Fruit fly (Drosophila melanogaster) whole organism, adult: ENCODE results near the gene Mst57Da.

ENCODE experiments used
- CG11617 ChIP-seq: fragments of 200-800 bp; sonication (Bioruptor generic); optimal IDR thresholded peaks from 2 replicates; lab custom pipeline; 2017; ENCODE audit warnings: mild to moderate bottlenecking, missing biosample characterization, missing genetic modification reagents, missing genetic modification characterization
- CG12768 ChIP-seq: fragments of 200-800 bp; sonication (Bioruptor generic); optimal IDR thresholded peaks from 2 replicates; lab custom pipeline; 2017; ENCODE audit warnings: missing biosample characterization, missing genetic modification characterization, mild to moderate bottlenecking, moderate library complexity, missing genetic modification reagents
- CG14711 ChIP-seq: fragments of 200-800 bp; sonication (Bioruptor generic); optimal IDR thresholded peaks from 2 replicates; lab custom pipeline; 2018; ENCODE audit warnings: missing biosample characterization, mild to moderate bottlenecking, missing genetic modification characterization, moderate library complexity
- CG1620 ChIP-seq: fragments of 200-800 bp; sonication (Bioruptor generic); optimal IDR thresholded peaks from 2 replicates; lab custom pipeline; 2016; ENCODE audit warnings: missing biosample characterization, missing genetic modification characterization
- CG33017 ChIP-seq: fragments of 200-800 bp; sonication (Bioruptor generic); optimal IDR thresholded peaks from 2 replicates; lab custom pipeline; 2018; ENCODE audit warnings: missing biosample characterization, mild to moderate bottlenecking, missing genetic modification characterization, moderate library complexity
- CG5204 ChIP-seq: fragments of 200-800 bp; sonication (Bioruptor generic); optimal IDR thresholded peaks from 2 replicates; lab custom pipeline; 2016; ENCODE audit warnings: missing biosample characterization, missing genetic modification characterization
- CG7045 ChIP-seq: fragments of 200-800 bp; sonication (Bioruptor generic); optimal IDR thresholded peaks from 2 replicates; lab custom pipeline; 2017; ENCODE audit warnings: missing biosample characterization, mild to moderate bottlenecking, missing genetic modification characterization
- CG7101 ChIP-seq: fragments of 200-800 bp; sonication (Bioruptor generic); optimal IDR thresholded peaks from 2 replicates; lab custom pipeline; 2018; ENCODE audit warnings: missing biosample characterization, mild to moderate bottlenecking, missing genetic modification characterization, moderate library complexity
- Clk ChIP-seq: fragments of 200-800 bp; sonication (Bioruptor generic); optimal IDR thresholded peaks from 2 replicates; lab custom pipeline; 2017; ENCODE audit warnings: missing biosample characterization, missing genetic modification characterization
- Crg-1 ChIP-seq: fragments of 200-800 bp; sonication (Bioruptor generic); optimal IDR thresholded peaks from 2 replicates; lab custom pipeline; 2016; ENCODE audit warnings: missing biosample characterization, missing genetic modification characterization
- Mnt ChIP-seq: fragments of 200-800 bp; sonication (Bioruptor generic); optimal IDR thresholded peaks from 2 replicates; lab custom pipeline; 2016; ENCODE audit warnings: missing biosample characterization, mild to moderate bottlenecking, missing genetic modification characterization
- bab1 ChIP-seq: fragments of 200-800 bp; sonication (Bioruptor generic); optimal IDR thresholded peaks from 3 replicates; lab custom pipeline; 2019; ENCODE audit warnings: missing biosample characterization, mild to moderate bottlenecking, missing genetic modification characterization, moderate library complexity
- cic ChIP-seq: fragments of 200-800 bp; sonication (Bioruptor generic); optimal IDR thresholded peaks from 2 replicates; lab custom pipeline; 2017; ENCODE audit warnings: missing biosample characterization, mild to moderate bottlenecking, missing genetic modification characterization, moderate library complexity
- cnc ChIP-seq, 2 experiments: fragments of >200 bp; optimal IDR thresholded peaks; 2 replicates each; lab custom pipeline; 2017
- kay ChIP-seq: fragments of 200-800 bp; sonication (Bioruptor generic); peaks from one replicate; lab custom pipeline; 2016; ENCODE audit warnings: missing biosample characterization, missing genetic modification characterization, borderline replicate concordance
- ovo ChIP-seq: fragments of 200-800 bp; sonication (Bioruptor generic); optimal IDR thresholded peaks from 2 replicates; lab custom pipeline; 2016; ENCODE audit warnings: missing biosample characterization, missing genetic modification characterization
- pad ChIP-seq: fragments of 200-800 bp; sonication (Bioruptor generic); optimal IDR thresholded peaks from 3 replicates; lab custom pipeline; 2017; ENCODE audit warnings: missing biosample characterization, missing genetic modification characterization, mild to moderate bottlenecking, moderate library complexity, missing genetic modification reagents
- tj ChIP-seq: fragments of 200-800 bp; sonication (Bioruptor generic); optimal IDR thresholded peaks from 3 replicates; lab custom pipeline; 2017; ENCODE audit warnings: missing biosample characterization, mild to moderate bottlenecking, missing genetic modification characterization, moderate library complexity
- toe ChIP-seq: fragments of 200-800 bp; sonication (Bioruptor generic); optimal IDR thresholded peaks from 2 replicates; lab custom pipeline; 2016; ENCODE audit warnings: missing biosample characterization, missing genetic modification characterization

Mst57Da gene

DNA sequence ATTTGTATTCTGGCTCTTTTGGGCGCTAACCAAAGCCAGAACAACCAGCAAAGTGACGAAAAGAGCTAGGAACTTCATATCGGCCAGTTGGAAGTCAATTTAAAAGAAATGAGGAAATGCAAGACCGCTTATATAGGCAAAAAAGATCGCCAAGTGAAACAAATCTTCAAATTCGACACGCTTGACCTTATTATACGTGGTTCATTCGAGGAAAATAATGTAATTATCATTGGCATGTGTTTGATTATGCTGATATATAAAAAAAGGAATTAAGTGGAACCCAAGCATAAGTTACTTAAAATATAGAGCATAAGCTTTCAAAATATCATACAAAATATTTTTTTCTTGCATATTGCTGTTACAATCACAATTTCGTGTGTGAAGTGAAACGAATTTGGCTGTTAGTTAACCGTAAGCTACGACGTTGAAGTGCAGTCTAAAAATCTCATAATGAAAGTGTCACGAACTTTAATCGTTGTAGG lies at the start of gene Mst57Da, which contains the start of gene alpha4GT2:
Gene Mst57Da (minus strand): TSS at position 101 of the 482 bp plus-strand sequence.
Gene alpha4GT2 (plus strand): TSS at position 432 of the 482 bp plus-strand sequence.
- no peak for TF ChIP-seq cic (GFP tag; lab: Kevin White, UChicago)
- no peak for TF ChIP-seq CG7045
- TF ChIP-seq CG14711 (tag; lab: Kevin White, UChicago): no peak
- no peak for TF ChIP-seq CG12768 (GFP tag; lab: Kevin White, UChicago)
- TF ChIP-seq CG33017 (tag; lab: Kevin White, UChicago): no peak
- TF ChIP-seq Crg-1: no peak
- no peak for TF ChIP-seq CG5204 (GFP tag; lab: Kevin White, UChicago)
- no peak for TF ChIP-seq CG11617 (GFP tag; lab: Kevin White, UChicago)
- no peak for TF ChIP-seq Clk (GFP tag; lab: Kevin White, UChicago)
- no peak for TF ChIP-seq tj (GFP tag; lab: Kevin White, UChicago)
- TF ChIP-seq Mnt: no peak

DNA sequence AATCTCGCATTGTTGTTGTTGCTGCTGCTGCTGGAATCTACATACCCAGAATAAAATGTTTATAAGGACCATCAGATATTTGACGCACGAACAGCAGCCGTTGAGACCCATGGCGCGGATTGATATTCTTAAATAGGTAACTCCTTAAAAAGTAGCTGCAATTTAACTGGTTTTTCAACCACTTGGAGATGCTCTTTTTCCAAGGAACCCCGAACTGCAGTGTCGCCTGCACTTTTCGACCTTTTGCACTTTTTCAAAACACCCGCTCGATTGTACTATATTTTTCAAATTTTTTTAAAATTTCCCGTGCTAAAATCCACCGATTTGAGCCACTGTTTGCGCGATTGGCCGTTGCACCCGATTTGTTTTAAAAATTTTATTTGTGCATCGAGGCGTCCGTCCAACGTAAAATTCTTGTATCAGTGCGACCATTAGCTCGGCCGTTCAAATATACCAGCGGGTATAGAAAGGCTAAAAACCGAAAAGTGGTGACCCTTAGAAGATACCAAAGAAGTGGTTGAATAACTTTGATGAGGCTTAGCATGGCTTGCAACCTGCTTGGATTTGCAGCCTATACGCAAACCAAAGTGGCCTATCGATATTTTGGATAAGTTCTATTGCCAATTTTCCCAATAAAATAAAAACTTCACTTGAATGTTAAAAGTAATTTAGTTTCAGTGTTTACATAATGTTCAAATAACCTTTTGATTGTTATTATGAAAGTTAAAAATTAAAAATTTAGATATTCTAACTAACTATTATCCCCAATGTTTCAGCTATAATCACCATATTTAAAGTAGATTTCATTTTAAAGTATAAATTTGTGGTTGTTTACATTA lies 49.5 kb upstream of the Mst57Da start, which contains the start of gene Tsp96F:
Gene Tsp96F (minus strand): TSS at position 457 of the 839 bp plus-strand sequence.
- peak; percentile 0 for TF ChIP-seq bab1
- no peak for TF ChIP-seq CG14711 (tag; lab: Kevin White, UChicago)

DNA sequence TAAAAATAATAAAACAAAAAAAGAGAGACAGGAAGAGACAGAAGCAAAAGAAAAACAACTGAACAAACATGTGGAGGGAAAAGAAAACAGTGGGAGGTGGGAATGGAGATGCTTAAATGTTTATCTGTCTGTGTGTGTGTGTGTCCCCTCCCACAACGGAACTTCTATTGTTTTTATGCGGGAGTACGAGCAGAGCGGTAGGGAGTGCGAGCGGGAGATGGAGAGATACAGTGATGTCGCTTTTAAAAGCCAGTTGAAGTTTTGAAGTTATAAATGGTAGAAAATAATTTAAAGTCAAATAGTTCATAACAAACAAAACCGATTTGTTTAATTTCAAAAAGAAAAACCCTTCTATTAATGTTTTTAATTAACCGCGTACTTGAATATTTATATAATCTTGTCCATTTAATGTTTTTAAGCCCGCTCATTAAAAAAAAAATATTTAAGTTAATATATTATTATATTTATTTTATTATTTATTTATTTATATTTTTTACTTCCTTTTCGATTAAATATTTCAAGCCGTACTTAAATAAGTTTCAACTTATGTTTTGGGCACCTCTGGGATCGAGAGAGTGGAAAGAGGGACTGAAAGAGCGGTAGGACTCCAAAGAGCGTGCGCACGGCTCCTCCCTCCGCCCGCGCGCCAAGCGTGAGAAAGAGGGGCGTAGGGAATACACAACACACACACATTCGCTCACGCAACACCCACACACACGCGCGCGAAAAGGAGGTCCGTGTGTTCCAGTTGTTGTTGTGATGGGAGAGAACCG lies 48.7 kb upstream of the Mst57Da start:
- TF ChIP-seq CG7045 (no peak), pad (GFP tag; lab: Kevin White, UChicago) (peak; percentile 62), CG1620 (GFP tag; lab: Kevin White, UChicago) (no peak), tj (GFP tag; lab: Kevin White, UChicago) (no peak), CG14711 (tag; lab: Kevin White, UChicago) (peak; percentile 19), CG11617 (GFP tag; lab: Kevin White, UChicago) (peak; percentile 5), cnc (optimal IDR thresholded peaks at IDR 0.05; lab: Kevin White, UChicago) (no peak), toe (GFP tag; lab: Kevin White, UChicago) (no peak), kay (no peak), bab1 (no peak), Mnt (no peak), ovo (GFP tag; lab: Kevin White, UChicago) (peak; percentile 15)

DNA sequence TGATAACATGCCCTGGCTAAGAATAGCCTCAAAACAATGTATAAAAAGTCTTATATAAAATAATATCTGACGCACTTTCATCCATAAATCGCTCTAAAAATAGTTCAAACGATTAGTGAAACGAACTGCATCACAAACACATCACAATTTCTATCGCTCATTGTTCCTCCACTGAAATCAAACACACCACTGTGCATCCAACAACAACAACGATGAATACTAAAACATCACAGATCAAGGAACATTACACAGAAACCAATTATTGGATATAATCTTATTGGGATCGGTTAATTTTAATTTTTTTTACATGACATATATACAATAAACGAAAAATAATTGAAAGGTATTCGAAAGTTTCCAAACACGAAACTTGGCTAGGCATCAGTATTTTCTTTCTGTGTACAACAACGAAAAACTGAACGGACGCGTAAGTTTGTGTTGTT lies 47.6 kb upstream of the Mst57Da start:
- TF ChIP-seq kay (peak; percentile 54), tj (GFP tag; lab: Kevin White, UChicago) (no peak), CG5204 (GFP tag; lab: Kevin White, UChicago) (no peak), CG14711 (tag; lab: Kevin White, UChicago) (peak; percentile 37), bab1 (no peak), toe (GFP tag; lab: Kevin White, UChicago) (peak; percentile 10)

DNA sequence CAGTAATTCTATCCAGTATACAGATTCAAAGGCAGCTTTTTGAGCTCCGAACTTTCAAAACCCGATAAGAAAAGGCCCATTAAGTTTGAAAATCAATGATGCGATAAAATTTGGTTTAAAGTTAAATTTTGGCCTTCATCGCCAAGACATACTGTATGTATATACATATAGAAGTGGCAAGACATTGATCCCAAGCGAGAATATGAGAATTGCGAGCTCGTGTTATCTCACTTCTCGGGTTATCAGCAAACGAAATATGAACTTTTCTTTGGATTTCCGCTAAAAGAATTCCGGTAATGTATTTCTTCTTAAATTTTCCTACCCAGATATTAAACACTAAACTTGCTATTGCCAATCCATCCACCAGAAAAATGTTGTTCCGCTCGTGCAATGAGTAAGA lies 45.4 kb upstream of the Mst57Da start:
- TF ChIP-seq tj (GFP tag; lab: Kevin White, UChicago) (no peak), kay (peak; percentile 39)

DNA sequence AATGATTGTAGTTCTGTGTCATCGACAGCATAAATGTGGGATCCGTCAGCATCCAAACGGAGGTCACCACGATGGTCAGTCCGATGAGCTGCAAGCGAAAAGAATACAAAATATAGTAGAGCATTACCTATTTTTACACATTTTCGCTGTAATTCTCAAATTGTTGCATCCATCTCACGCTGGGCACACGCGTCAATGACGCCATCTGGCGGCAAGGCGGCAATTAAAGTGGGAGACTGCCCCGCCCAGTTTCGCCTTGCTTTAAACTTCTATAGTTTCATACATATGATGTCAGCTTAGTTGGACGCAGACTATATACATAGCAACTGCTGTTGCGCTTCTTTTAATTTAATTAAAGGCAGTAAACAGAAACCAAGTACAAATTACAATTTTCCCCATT lies 44.9 kb upstream of the Mst57Da start:
- TF ChIP-seq CG12768 (GFP tag; lab: Kevin White, UChicago) (no peak), CG7101 (tag; lab: Kevin White, UChicago) (no peak), CG14711 (tag; lab: Kevin White, UChicago) (no peak)

DNA sequence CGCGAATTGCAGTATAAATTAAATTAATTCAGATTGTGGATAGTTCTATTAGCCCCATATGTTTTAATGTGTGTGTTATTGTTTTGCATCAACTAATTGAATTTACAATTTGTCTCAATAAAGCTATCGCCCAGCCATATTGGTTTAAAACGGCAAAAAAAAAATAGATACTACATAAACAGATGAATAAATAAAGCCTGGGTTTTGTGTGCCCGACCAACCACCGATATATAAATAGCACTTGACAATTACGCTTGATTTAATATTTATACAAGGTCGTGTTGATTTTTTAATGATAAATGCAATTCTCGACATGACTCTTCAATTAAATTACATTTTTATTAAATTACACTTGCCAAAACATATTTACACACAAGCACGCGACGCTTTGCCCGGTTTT lies 38.7 kb upstream of the Mst57Da start:
- TF ChIP-seq CG33017 (tag; lab: Kevin White, UChicago): no peak
- TF ChIP-seq pad (GFP tag; lab: Kevin White, UChicago): no peak
- TF ChIP-seq CG7101 (tag; lab: Kevin White, UChicago): no peak
- no peak for TF ChIP-seq cic (GFP tag; lab: Kevin White, UChicago)
- TF ChIP-seq Clk (GFP tag; lab: Kevin White, UChicago): no peak
- TF ChIP-seq Mnt: no peak
- no peak for TF ChIP-seq bab1
- no peak for TF ChIP-seq CG1620 (GFP tag; lab: Kevin White, UChicago)
- TF ChIP-seq ovo (GFP tag; lab: Kevin White, UChicago): no peak
- TF ChIP-seq toe (GFP tag; lab: Kevin White, UChicago): no peak
